Worm (Caenorhabditis elegans) whole organism, midembryonic: ENCODE results near the gene acr-21.
A peak's percentile ranks its signal among the peaks of the same experiment; 100 is the strongest.

Experiments used
- T22C8.4 ChIP-seq: fragments of 200-800 bp; sonication (Bioruptor generic); IDR thresholded peaks from 2 replicates; pipeline ENCODE4 v1.3.6; 2022; ENCODE audit warnings: missing genetic modification characterization, missing compliant biosample characterization
- cog-1 ChIP-seq: sonication (generic microtip); optimal IDR thresholded peaks from 2 replicates; lab custom pipeline; 2016; ENCODE audit warnings: missing genetic modification characterization, missing compliant biosample characterization
- flt-1 ChIP-seq: fragments of 200-800 bp; sonication (Bioruptor generic); IDR thresholded peaks from 2 replicates; pipeline ENCODE4 v1.3.6; 2022; ENCODE audit warnings: missing genetic modification characterization, missing compliant biosample characterization
- klf-2 ChIP-seq: fragments of 200-800 bp; sonication (Bioruptor generic); conservative IDR thresholded peaks from 2 replicates; pipeline ENCODE4 v1.3.6; 2022; ENCODE audit warnings: missing genetic modification reagents, missing genetic modification characterization, missing compliant biosample characterization
- ref-1 ChIP-seq: fragments of 200-800 bp; sonication (Bioruptor generic); conservative IDR thresholded peaks from 2 replicates; pipeline ENCODE4 v1.3.6; 2022; ENCODE audit warnings: missing genetic modification reagents, missing genetic modification characterization, missing compliant biosample characterization
- tab-1 ChIP-seq: fragments of 200-800 bp; sonication (Bioruptor generic); IDR thresholded peaks from 2 replicates; pipeline ENCODE4 v1.3.6; 2022; ENCODE audit warnings: missing genetic modification characterization, missing compliant biosample characterization
- ztf-23 ChIP-seq: fragments of 200-800 bp; sonication (Bioruptor generic); IDR thresholded peaks from 2 replicates; pipeline ENCODE4 v1.3.6; 2022; ENCODE audit warnings: missing genetic modification reagents, missing genetic modification characterization, missing compliant biosample characterization
- ztf-29 ChIP-seq: fragments of 200-800 bp; sonication (Bioruptor generic); IDR thresholded peaks from 2 replicates; pipeline ENCODE4 v1.3.6; 2022; ENCODE audit warnings: missing genetic modification reagents, missing genetic modification characterization, missing compliant biosample characterization

ce11 chrIII:6551187-6552058, 30.3 kb upstream of the acr-21 start, which contains the start of gene C09E7.7:
- TF ChIP-seq klf-2 (GFP tag; lab: Robert Waterston, UW) (peak; percentile 69), T22C8.4 (GFP tag; lab: Robert Waterston, UW) (peak; percentile 46; the same call in 1 of the 2 replicates), tab-1 (GFP tag; lab: Robert Waterston, UW) (0 out of 2 replicates have a peak, but pooled peaks have one; percentile 14), ztf-29 (GFP tag; lab: Robert Waterston, UW) (peak; percentile 48; the same call in 1 of the 2 replicates), ztf-23 (GFP tag; lab: Robert Waterston, UW) (peak; percentile 72), flt-1 (GFP tag; lab: Robert Waterston, UW) (peak; percentile 87), cog-1 (tag; lab: Kevin White, UChicago) (peak; percentile 66), ref-1 (GFP tag; lab: Robert Waterston, UW) (peak; percentile 36; the same call in 1 of the 2 replicates)
